Worm (Caenorhabditis elegans) whole organism, L3 larva: ENCODE measurements around the gene H14N18.2.

Source experiments
- aly-2 ChIP-seq: fragments of 150-350 bp; optimal IDR thresholded peaks from 2 replicates; lab custom pipeline; 2014; ENCODE audit warnings: missing biosample characterization, missing genetic modification characterization
- lin-39 ChIP-seq: fragments of 150-350 bp; optimal IDR thresholded peaks from 2 replicates; lab custom pipeline; 2018; ENCODE audit warnings: missing biosample characterization, missing genetic modification reagents, missing genetic modification characterization
- mdl-1 ChIP-seq: fragments of 150-350 bp; optimal IDR thresholded peaks from 2 replicates; lab custom pipeline; 2014; ENCODE audit warnings: missing biosample characterization, missing genetic modification characterization
- nfya-1 ChIP-seq: sonication (generic microtip); optimal IDR thresholded peaks from 2 replicates; lab custom pipeline; 2017; ENCODE audit warnings: missing genetic modification characterization, mild to moderate bottlenecking, missing compliant biosample characterization, antibody characterized with exemption, moderate library complexity; ENCODE audit not compliant: insufficient read depth
- nhr-77 ChIP-seq: fragments of 150-350 bp; optimal IDR thresholded peaks from 2 replicates; lab custom pipeline; 2014; ENCODE audit warnings: missing biosample characterization, missing genetic modification characterization

ce11 chrV:8927715-8928114 is 4.7 kb upstream of the H14N18.2 start:
- TF ChIP-seq nhr-77 (tag; lab: Kevin White, UChicago) (no peak), mdl-1 (tag; lab: Kevin White, UChicago) (no peak), nfya-1 (tag; lab: Kevin White, UChicago) (no peak), lin-39 (tag; lab: Kevin White, UChicago) (no peak), aly-2 (tag; lab: Kevin White, UChicago) (no peak)
